Worm (Caenorhabditis elegans): ENCODE results near the gene F33E11.3.

- TF ChIP-seq rec-8 (tag; optimal IDR thresholded peaks at IDR 0.05) (no peak), snpc-1.1 (tag; optimal IDR thresholded peaks at IDR 0.05; ENCODE audit: insufficient read depth) (no peak), F52B5.7 (tag; optimal IDR thresholded peaks at IDR 0.05) (no peak), ceh-40 (GFP tag; IDR thresholded peaks at IDR 0.05) (no peak), pha-4 (tag; optimal IDR thresholded peaks at IDR 0.05) (no peak), egl-18 (GFP tag; IDR thresholded peaks at IDR 0.05) (no peak)
Observed at ce11 chrV:342346-342745, 37.8 kb upstream of the F33E11.3 start.
